Fruit fly (Drosophila melanogaster) whole organism, embryonic: ENCODE measurements around the gene CG44141.
A peak's percentile ranks its signal among the peaks of the same experiment; 100 is the strongest.

Experiments used
- Antp ChIP-seq: fragments of 200-800 bp; sonication (Bioruptor generic); optimal IDR thresholded peaks from 3 replicates; lab custom pipeline; 2016; ENCODE audit warnings: missing biosample characterization, missing genetic modification characterization
- CG11695 ChIP-seq: fragments of 200-800 bp; sonication (Bioruptor generic); IDR thresholded peaks from 3 replicates; pipeline ENCODE4 v1.3.6; 2022; ENCODE audit warnings: missing biosample characterization, missing genetic modification characterization
- CG12071 ChIP-seq: fragments of 200-800 bp; sonication (Bioruptor generic); optimal IDR thresholded peaks from 3 replicates; lab custom pipeline; 2018; ENCODE audit warnings: missing biosample characterization, mild to moderate bottlenecking, missing genetic modification characterization
- CG12659 ChIP-seq: fragments of 200-800 bp; sonication (Bioruptor generic); optimal IDR thresholded peaks from 3 replicates; lab custom pipeline; 2017; ENCODE audit warnings: mild to moderate bottlenecking, missing biosample characterization, missing genetic modification reagents, missing genetic modification characterization
- CG12769 ChIP-seq: fragments of 200-800 bp; sonication (Bioruptor generic); optimal IDR thresholded peaks from 2 replicates; lab custom pipeline; 2019; ENCODE audit warnings: missing biosample characterization, mild to moderate bottlenecking, missing genetic modification characterization, moderate library complexity
- CG13624 ChIP-seq: fragments of 200-800 bp; sonication (Bioruptor generic); optimal IDR thresholded peaks from 2 replicates; lab custom pipeline; 2016; ENCODE audit warnings: missing biosample characterization, missing genetic modification characterization
- CG16813 ChIP-seq: fragments of 200-800 bp; sonication (Bioruptor generic); IDR thresholded peaks from 3 replicates; pipeline ENCODE4 v1.3.6; 2022; ENCODE audit warnings: missing biosample characterization, missing genetic modification characterization; ENCODE audit not compliant: partially characterized antibody
- CG16863 ChIP-seq: fragments of 200-800 bp; sonication (Bioruptor generic); optimal IDR thresholded peaks from 3 replicates; lab custom pipeline; 2016; ENCODE audit warnings: missing biosample characterization, missing genetic modification characterization
- CG17612 ChIP-seq: fragments of 200-800 bp; sonication (Bioruptor generic); IDR thresholded peaks from 2 replicates; pipeline ENCODE4 v1.3.6; 2022; ENCODE audit warnings: missing biosample characterization, missing genetic modification characterization
- CG17912 ChIP-seq: fragments of 200-800 bp; sonication (Bioruptor generic); optimal IDR thresholded peaks from 2 replicates; lab custom pipeline; 2018; ENCODE audit warnings: missing biosample characterization, mild to moderate bottlenecking, missing genetic modification characterization
- CG1832 ChIP-seq: fragments of 200-800 bp; sonication (Bioruptor generic); optimal IDR thresholded peaks from 2 replicates; lab custom pipeline; 2017; ENCODE audit warnings: missing biosample characterization, mild to moderate bottlenecking, missing genetic modification characterization, inconsistent platforms
- CG2712 ChIP-seq: fragments of 200-800 bp; optimal IDR thresholded peaks from 3 replicates; lab custom pipeline; 2019; ENCODE audit warnings: missing biosample characterization, mild to moderate bottlenecking, missing genetic modification characterization, moderate library complexity
- CG2889 ChIP-seq: fragments of 200-800 bp; sonication (Bioruptor generic); IDR thresholded peaks from 3 replicates; pipeline ENCODE4 v1.3.6; 2022; ENCODE audit warnings: missing biosample characterization, missing genetic modification characterization
- CG43689 ChIP-seq: fragments of 200-800 bp; sonication (Bioruptor generic); IDR thresholded peaks from 2 replicates; pipeline ENCODE4 v1.3.6; 2022; ENCODE audit warnings: missing biosample characterization, missing genetic modification characterization
- CG4424 ChIP-seq: fragments of 200-800 bp; sonication (Bioruptor generic); optimal IDR thresholded peaks from 3 replicates; lab custom pipeline; 2016; ENCODE audit warnings: missing biosample characterization, missing genetic modification characterization
- CG5953 ChIP-seq: fragments of 200-800 bp; sonication (Bioruptor generic); IDR thresholded peaks from 2 replicates; pipeline ENCODE4 v1.3.6; 2022; ENCODE audit warnings: missing biosample characterization, missing genetic modification characterization
- CG6683 ChIP-seq: fragments of 200-800 bp; sonication (Bioruptor generic); optimal IDR thresholded peaks from 2 replicates; lab custom pipeline; 2017; ENCODE audit warnings: missing biosample characterization, mild to moderate bottlenecking, missing genetic modification characterization, missing genetic modification reagents
- Chrac-16 ChIP-seq: fragments of 200-800 bp; sonication (Bioruptor generic); optimal IDR thresholded peaks from 3 replicates; lab custom pipeline; 2016; ENCODE audit warnings: missing biosample characterization, missing genetic modification characterization
- CoRest ChIP-seq: fragments of 200-800 bp; sonication (Bioruptor generic); optimal IDR thresholded peaks from 3 replicates; lab custom pipeline; 2018; ENCODE audit warnings: missing biosample characterization, mild to moderate bottlenecking, missing genetic modification characterization, moderate library complexity
- Hand ChIP-seq: fragments of 200-800 bp; sonication (Bioruptor generic); optimal IDR thresholded peaks from 2 replicates; lab custom pipeline; 2017; ENCODE audit warnings: mild to moderate bottlenecking, missing biosample characterization, missing genetic modification reagents, missing genetic modification characterization
- HmgZ ChIP-seq: fragments of 200-800 bp; sonication (Bioruptor generic); optimal IDR thresholded peaks from 2 replicates; lab custom pipeline; 2018; ENCODE audit warnings: missing biosample characterization, mild to moderate bottlenecking, missing genetic modification characterization
- Hmr ChIP-seq: fragments of 200-800 bp; sonication (Bioruptor generic); optimal IDR thresholded peaks from 3 replicates; lab custom pipeline; 2017; ENCODE audit warnings: mild to moderate bottlenecking, missing biosample characterization, missing genetic modification reagents, missing genetic modification characterization
- Lpt ChIP-seq: fragments of >200 bp; optimal IDR thresholded peaks from 2 replicates; lab custom pipeline; 2018; ENCODE audit warnings: missing biosample characterization, missing genetic modification characterization
- NfI ChIP-seq: fragments of 200-800 bp; sonication (Bioruptor generic); optimal IDR thresholded peaks from 3 replicates; lab custom pipeline; 2018; ENCODE audit warnings: missing biosample characterization, mild to moderate bottlenecking, missing genetic modification characterization, moderate library complexity
- Side ChIP-seq: fragments of 200-800 bp; sonication (Bioruptor generic); optimal IDR thresholded peaks from 2 replicates; lab custom pipeline; 2016; ENCODE audit warnings: missing biosample characterization, missing genetic modification characterization
- abd-A ChIP-seq: fragments of 200-800 bp; sonication (Bioruptor generic); optimal IDR thresholded peaks from 3 replicates; lab custom pipeline; 2019; ENCODE audit warnings: missing biosample characterization, mild to moderate bottlenecking, missing genetic modification characterization, moderate library complexity
- ara ChIP-seq: fragments of 200-800 bp; sonication (Bioruptor generic); IDR thresholded peaks from 2 replicates; pipeline ENCODE4 v1.3.6; 2022; ENCODE audit warnings: missing biosample characterization, missing genetic modification characterization
- btn ChIP-seq: fragments of 200-800 bp; sonication (Bioruptor generic); optimal IDR thresholded peaks from 2 replicates; lab custom pipeline; 2016; ENCODE audit warnings: missing biosample characterization, missing genetic modification characterization
- chif ChIP-seq, 2 experiments: fragments of 200-800 bp; sonication (Bioruptor generic); optimal IDR thresholded peaks; 3 replicates each; lab custom pipeline; 2016; ENCODE audit warnings: missing biosample characterization in 2 of 2, missing genetic modification characterization in 2 of 2
- dpn ChIP-seq, 2 experiments: fragments of 200-800 bp; sonication (Bioruptor generic); optimal IDR thresholded peaks; 3 replicates each; lab custom pipeline; 2016; ENCODE audit warnings: missing biosample characterization in 2 of 2, missing genetic modification characterization in 2 of 2
- emc ChIP-seq: fragments of 200-800 bp; sonication (Bioruptor generic); optimal IDR thresholded peaks from 2 replicates; lab custom pipeline; 2016; ENCODE audit warnings: missing biosample characterization, missing genetic modification characterization
- fd64A ChIP-seq: fragments of 200-800 bp; sonication (Bioruptor generic); optimal IDR thresholded peaks from 3 replicates; lab custom pipeline; 2018; ENCODE audit warnings: missing biosample characterization, mild to moderate bottlenecking, missing genetic modification characterization
- gce ChIP-seq: fragments of 200-800 bp; sonication (Bioruptor generic); IDR thresholded peaks from 3 replicates; pipeline ENCODE4 v1.3.6; 2022; ENCODE audit warnings: missing biosample characterization, missing genetic modification characterization
- grn ChIP-seq: fragments of 200-800 bp; sonication (Bioruptor generic); optimal IDR thresholded peaks from 3 replicates; lab custom pipeline; 2017; ENCODE audit warnings: missing biosample characterization, missing genetic modification characterization
- jing ChIP-seq: fragments of 200-800 bp; sonication (Bioruptor generic); optimal IDR thresholded peaks from 2 replicates; lab custom pipeline; 2018; ENCODE audit warnings: missing biosample characterization, mild to moderate bottlenecking, missing genetic modification characterization
- kah ChIP-seq: fragments of 200-800 bp; sonication (Bioruptor generic); optimal IDR thresholded peaks from 2 replicates; lab custom pipeline; 2018; ENCODE audit warnings: missing biosample characterization, mild to moderate bottlenecking, missing genetic modification characterization
- kay ChIP-seq: fragments of 200-800 bp; sonication (Bioruptor generic); optimal IDR thresholded peaks from 2 replicates; lab custom pipeline; 2016; ENCODE audit warnings: missing biosample characterization, missing genetic modification characterization
- ken ChIP-seq: fragments of 200-800 bp; sonication (Bioruptor generic); IDR thresholded peaks from 3 replicates; pipeline ENCODE4 v1.3.6; 2022; ENCODE audit warnings: missing biosample characterization, missing genetic modification characterization
- lbe ChIP-seq: fragments of 200-800 bp; sonication (Bioruptor generic); optimal IDR thresholded peaks from 2 replicates; lab custom pipeline; 2016; ENCODE audit warnings: missing biosample characterization, mild to moderate bottlenecking, missing genetic modification characterization
- lmd ChIP-seq: fragments of 200-800 bp; sonication (Bioruptor generic); IDR thresholded peaks from 2 replicates; pipeline ENCODE4 v1.3.6; 2022; ENCODE audit warnings: missing biosample characterization, missing genetic modification characterization
- org-1 ChIP-seq: fragments of 200-800 bp; sonication (Bioruptor generic); optimal IDR thresholded peaks from 2 replicates; lab custom pipeline; 2017; ENCODE audit warnings: missing biosample characterization, missing genetic modification characterization
- otp ChIP-seq: fragments of 200-800 bp; sonication (Bioruptor generic); IDR thresholded peaks from 3 replicates; pipeline ENCODE4, ENCODE4 v1.3.6; 2022; ENCODE audit warnings: missing biosample characterization, missing genetic modification characterization
- pros ChIP-seq: fragments of 200-800 bp; sonication (Bioruptor generic); optimal IDR thresholded peaks from 3 replicates; lab custom pipeline; 2019; ENCODE audit warnings: missing biosample characterization, mild to moderate bottlenecking, missing genetic modification characterization, moderate library complexity
- ro ChIP-seq: fragments of 200-800 bp; sonication (Bioruptor generic); IDR thresholded peaks from 2 replicates; pipeline ENCODE4 v1.3.6; 2022; ENCODE audit warnings: missing biosample characterization, missing genetic modification characterization
- sima ChIP-seq: fragments of 200-800 bp; sonication (Bioruptor generic); optimal IDR thresholded peaks from 2 replicates; lab custom pipeline; 2016; ENCODE audit warnings: missing biosample characterization, missing genetic modification characterization
- sisA ChIP-seq: fragments of 200-800 bp; sonication (Bioruptor generic); IDR thresholded peaks from 2 replicates; pipeline ENCODE4 v1.3.6; 2022; ENCODE audit warnings: missing biosample characterization, missing genetic modification characterization
- so ChIP-seq: fragments of 200-800 bp; sonication (Bioruptor generic); IDR thresholded peaks from 3 replicates; pipeline ENCODE4 v1.3.6; 2022; ENCODE audit warnings: missing biosample characterization, missing genetic modification characterization
- tx ChIP-seq: fragments of 200-800 bp; sonication (Bioruptor generic); optimal IDR thresholded peaks from 2 replicates; lab custom pipeline; 2016; ENCODE audit warnings: missing biosample characterization, missing genetic modification characterization
- zen ChIP-seq: fragments of 200-800 bp; sonication (Bioruptor generic); optimal IDR thresholded peaks from 3 replicates; lab custom pipeline; 2018; ENCODE audit warnings: missing biosample characterization, mild to moderate bottlenecking, missing genetic modification characterization, moderate library complexity
- zen2 ChIP-seq: fragments of 200-800 bp; sonication (Bioruptor generic); IDR thresholded peaks from 3 replicates; pipeline ENCODE4 v1.3.6; 2022; ENCODE audit warnings: missing biosample characterization, missing genetic modification characterization; ENCODE audit not compliant: partially characterized antibody

The CG44141 gene

DNA sequence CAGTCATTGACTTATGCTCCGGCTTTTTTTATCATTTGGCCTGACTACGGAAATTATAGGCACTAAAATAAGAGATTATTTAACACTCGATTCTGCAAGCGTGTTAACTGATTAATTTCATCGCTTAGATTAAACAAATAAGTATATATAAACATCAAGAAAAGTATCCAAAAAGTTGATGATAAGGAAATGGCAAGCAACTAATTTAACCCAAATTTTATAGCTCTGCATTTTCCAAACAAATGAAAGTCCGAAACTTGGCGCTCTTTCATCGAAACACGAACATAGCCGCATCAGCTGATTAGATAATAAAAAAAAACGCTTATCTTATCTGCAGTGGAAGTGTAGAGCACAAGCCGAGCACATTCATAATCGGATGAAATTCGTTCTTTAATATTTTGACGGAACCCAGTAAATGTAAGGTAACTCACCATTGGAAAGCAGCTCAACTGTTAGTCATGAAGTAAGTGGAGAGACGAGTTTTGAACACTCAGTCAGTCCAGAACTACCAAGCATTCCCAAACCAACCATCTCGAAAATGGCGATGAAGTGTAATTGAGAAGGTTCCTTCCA, 29.6 kb downstream of the CG44141 start, which contains the start of gene CG18480 (continued):
- 0 out of 2 replicates have a peak, but pooled peaks have one; percentile 18 for TF ChIP-seq CG5953
- no peak for TF ChIP-seq Side
- TF ChIP-seq lbe (GFP tag; lab: Kevin White, UChicago) = no peak
- 0 out of 3 replicates have a peak, but pooled peaks have one; percentile 34 for TF ChIP-seq CG2889 (GFP tag; lab: Robert Waterston, UW)
- no peak for TF ChIP-seq CG13624 (GFP tag; lab: Kevin White, UChicago)
- TF ChIP-seq abd-A (tag; lab: Kevin White, UChicago) = no peak
- no peak for TF ChIP-seq CG17912
- TF ChIP-seq otp (GFP tag; lab: Robert Waterston, UW) = 0 out of 3 replicates have a peak, but pooled peaks have one; percentile 45
- peak; percentile 37 for TF ChIP-seq CG12659 (GFP tag; lab: Kevin White, UChicago)
- TF ChIP-seq org-1 (GFP tag; lab: Kevin White, UChicago) = peak; percentile 0
- peak; percentile 0 for TF ChIP-seq CG16863 (GFP tag; lab: Kevin White, UChicago)
- TF ChIP-seq so = no peak
- TF ChIP-seq chif (GFP tag; optimal IDR thresholded peaks at IDR 0.05; lab: Kevin White, UChicago) = peak; percentile 21 to 27
- TF ChIP-seq Hand (GFP tag; lab: Kevin White, UChicago) = peak; percentile 18
- peak; percentile 47 for TF ChIP-seq Hmr
- TF ChIP-seq grn = peak; percentile 58
- peak; percentile 33 for TF ChIP-seq CG12071 (GFP tag; lab: Kevin White, UChicago)
- TF ChIP-seq tx (GFP tag; lab: Kevin White, UChicago) = no peak
- TF ChIP-seq sima = no peak
- no peak for TF ChIP-seq ro (GFP tag; lab: Robert Waterston, UW)
- TF ChIP-seq CG4424 (GFP tag; lab: Kevin White, UChicago) = no peak
- TF ChIP-seq zen = no peak
- no peak for TF ChIP-seq fd64A
- no peak for TF ChIP-seq btn (GFP tag; lab: Kevin White, UChicago)
- no peak for TF ChIP-seq sisA
- peak in 1 of 2 experiments; percentile 43 for TF ChIP-seq dpn (GFP tag; optimal IDR thresholded peaks at IDR 0.05; lab: Kevin White, UChicago)
- TF ChIP-seq jing (GFP tag; lab: Kevin White, UChicago) = no peak
- no peak for TF ChIP-seq Lpt (GFP tag; lab: Kevin White, UChicago)
- TF ChIP-seq HmgZ (tag; lab: Kevin White, UChicago) = peak; percentile 54
- peak; percentile 56; the same call in 2 of the 3 replicates for TF ChIP-seq CG11695 (GFP tag; lab: Robert Waterston, UW)
- TF ChIP-seq CG1832 (GFP tag; lab: Kevin White, UChicago) = no peak
- no peak for TF ChIP-seq zen2 (GFP tag; lab: Robert Waterston, UW)
- 0 out of 3 replicates have a peak, but pooled peaks have one; percentile 32 for TF ChIP-seq gce (GFP tag; lab: Robert Waterston, UW)
- TF ChIP-seq ken (GFP tag; lab: Robert Waterston, UW) = peak; percentile 47; the same call in 1 of the 3 replicates
- TF ChIP-seq ara (GFP tag; lab: Robert Waterston, UW) = no peak
- TF ChIP-seq NfI (GFP tag; lab: Kevin White, UChicago) = peak; percentile 14
- no peak for TF ChIP-seq CG2712 (tag; lab: Kevin White, UChicago)
- TF ChIP-seq kah (GFP tag; lab: Kevin White, UChicago) = no peak
- peak; percentile 37; the same call in 1 of the 2 replicates for TF ChIP-seq lmd (GFP tag; lab: Robert Waterston, UW)
- TF ChIP-seq emc = no peak
- TF ChIP-seq CG12769 = peak; percentile 57
- TF ChIP-seq kay (GFP tag; lab: Kevin White, UChicago) = peak; percentile 81
- peak; percentile 55 for TF ChIP-seq Antp (GFP tag; lab: Kevin White, UChicago)
- TF ChIP-seq pros (GFP tag; lab: Kevin White, UChicago) = no peak
- TF ChIP-seq CoRest (tag; lab: Kevin White, UChicago) = peak; percentile 27
- no peak for TF ChIP-seq CG43689 (GFP tag; lab: Robert Waterston, UW)
- peak; percentile 46 for TF ChIP-seq Chrac-16 (GFP tag; lab: Kevin White, UChicago)
- TF ChIP-seq CG16813 (GFP tag; lab: Robert Waterston, UW) = no peak
- 0 out of 2 replicates have a peak, but pooled peaks have one; percentile 22 for TF ChIP-seq CG17612 (GFP tag; lab: Robert Waterston, UW)
- TF ChIP-seq CG6683 = no peak
